Fruit fly (Drosophila melanogaster) whole organism, prepupa: ENCODE measurements around the gene CG31482.

Source experiments
- CG10631 ChIP-seq: fragments of 200-800 bp; sonication (Bioruptor generic); optimal IDR thresholded peaks from 2 replicates; lab custom pipeline; 2016; ENCODE audit warnings: missing biosample characterization, missing genetic modification characterization
- CG11902 ChIP-seq: fragments of 200-800 bp; sonication (Bioruptor generic); optimal IDR thresholded peaks from 3 replicates; lab custom pipeline; 2016; ENCODE audit warnings: missing biosample characterization, missing genetic modification characterization
- CG15336 ChIP-seq: fragments of 200-800 bp; sonication (Bioruptor generic); IDR thresholded peaks from 2 replicates; pipeline ENCODE4 v1.3.6; 2022; ENCODE audit warnings: missing biosample characterization, missing genetic modification characterization
- CG1621 ChIP-seq: fragments of 200-800 bp; sonication (Bioruptor generic); optimal IDR thresholded peaks from 3 replicates; lab custom pipeline; 2018; ENCODE audit warnings: missing biosample characterization, mild to moderate bottlenecking, missing genetic modification characterization
- CG3032 ChIP-seq: fragments of 200-800 bp; optimal IDR thresholded peaks from 2 replicates; lab custom pipeline; 2019; ENCODE audit warnings: missing biosample characterization, mild to moderate bottlenecking, missing genetic modification characterization, moderate library complexity
- CG34406 ChIP-seq: fragments of 200-800 bp; sonication (Bioruptor generic); optimal IDR thresholded peaks from 3 replicates; lab custom pipeline; 2016; ENCODE audit warnings: missing biosample characterization, missing genetic modification characterization
- CG6163 ChIP-seq: fragments of 200-800 bp; sonication (Bioruptor generic); IDR thresholded peaks from 3 replicates; pipeline ENCODE4 v1.3.6; 2022; ENCODE audit warnings: missing biosample characterization, missing genetic modification characterization
- CG6276 ChIP-seq: fragments of 200-800 bp; sonication (Bioruptor generic); optimal IDR thresholded peaks from 2 replicates; lab custom pipeline; 2017; ENCODE audit warnings: missing biosample characterization, mild to moderate bottlenecking, missing genetic modification characterization
- CG6792 ChIP-seq: fragments of 200-800 bp; sonication (Bioruptor generic); optimal IDR thresholded peaks from 3 replicates; lab custom pipeline; 2016; ENCODE audit warnings: missing biosample characterization, missing genetic modification characterization
- CG6808 ChIP-seq: fragments of 200-800 bp; sonication (Bioruptor generic); optimal IDR thresholded peaks from 3 replicates; lab custom pipeline; 2017; ENCODE audit warnings: missing biosample characterization, missing genetic modification characterization, mild to moderate bottlenecking, moderate library complexity, missing genetic modification reagents
- CG6854 ChIP-seq: fragments of 200-800 bp; sonication (Bioruptor generic); optimal IDR thresholded peaks from 2 replicates; lab custom pipeline; 2017; ENCODE audit warnings: missing biosample characterization, mild to moderate bottlenecking, missing genetic modification characterization
- CG7368 ChIP-seq: fragments of 200-800 bp; sonication (Bioruptor generic); optimal IDR thresholded peaks from 3 replicates; lab custom pipeline; 2016; ENCODE audit warnings: missing biosample characterization, missing genetic modification characterization
- CG8119 ChIP-seq: fragments of 200-800 bp; sonication (Bioruptor generic); IDR thresholded peaks from 3 replicates; pipeline ENCODE4 v1.3.6; 2022; ENCODE audit warnings: missing biosample characterization, missing genetic modification characterization
- CG9139 ChIP-seq: fragments of 200-800 bp; sonication (Bioruptor generic); optimal IDR thresholded peaks from 3 replicates; lab custom pipeline; 2017; ENCODE audit warnings: missing biosample characterization, mild to moderate bottlenecking, missing genetic modification characterization
- Eip93F ChIP-seq: fragments of 200-800 bp; sonication (Bioruptor generic); optimal IDR thresholded peaks from 2 replicates; lab custom pipeline; 2016; ENCODE audit warnings: missing biosample characterization, mild to moderate bottlenecking, missing genetic modification characterization
- Smox ChIP-seq: fragments of 200-800 bp; sonication (Bioruptor generic); optimal IDR thresholded peaks from 3 replicates; lab custom pipeline; 2016; ENCODE audit warnings: missing biosample characterization, missing genetic modification characterization
- Sox102F ChIP-seq: fragments of 200-800 bp; sonication (Bioruptor generic); optimal IDR thresholded peaks from 2 replicates; lab custom pipeline; 2016; ENCODE audit warnings: missing biosample characterization, mild to moderate bottlenecking, missing genetic modification characterization
- Sox14 ChIP-seq: fragments of 200-800 bp; sonication (Bioruptor generic); optimal IDR thresholded peaks from 3 replicates; lab custom pipeline; 2016; ENCODE audit warnings: missing biosample characterization, missing genetic modification characterization
- Sox15 ChIP-seq: fragments of 200-800 bp; sonication (Bioruptor generic); optimal IDR thresholded peaks from 3 replicates; lab custom pipeline; 2016; ENCODE audit warnings: missing biosample characterization, missing genetic modification characterization
- acj6 ChIP-seq: fragments of 200-800 bp; sonication (Bioruptor generic); optimal IDR thresholded peaks from 3 replicates; lab custom pipeline; 2016; ENCODE audit warnings: missing biosample characterization, missing genetic modification characterization
- cyc ChIP-seq: fragments of 200-800 bp; sonication (Bioruptor generic); optimal IDR thresholded peaks from 3 replicates; lab custom pipeline; 2016; ENCODE audit warnings: missing biosample characterization, missing genetic modification characterization
- dac ChIP-seq: fragments of 200-800 bp; sonication (Bioruptor generic); optimal IDR thresholded peaks from 2 replicates; lab custom pipeline; 2017; ENCODE audit warnings: missing biosample characterization, mild to moderate bottlenecking, missing genetic modification characterization
- fd59A ChIP-seq: fragments of 200-800 bp; sonication (Bioruptor generic); optimal IDR thresholded peaks from 2 replicates; lab custom pipeline; 2017; ENCODE audit warnings: missing biosample characterization, mild to moderate bottlenecking, missing genetic modification characterization, missing genetic modification reagents
- fkh ChIP-seq: fragments of 200-800 bp; sonication (Bioruptor generic); optimal IDR thresholded peaks from 3 replicates; lab custom pipeline; 2017; ENCODE audit warnings: missing biosample characterization, mild to moderate bottlenecking, missing genetic modification characterization, moderate library complexity
- lz ChIP-seq: fragments of 200-800 bp; sonication (Bioruptor generic); optimal IDR thresholded peaks from 3 replicates; lab custom pipeline; 2016; ENCODE audit warnings: missing biosample characterization, missing genetic modification characterization
- pdm3 ChIP-seq: fragments of 200-800 bp; sonication (Bioruptor generic); optimal IDR thresholded peaks from 3 replicates; lab custom pipeline; 2016; ENCODE audit warnings: missing biosample characterization, missing genetic modification characterization
- salr ChIP-seq, 2 experiments: fragments of 200-800 bp; sonication (Bioruptor generic); optimal IDR thresholded peaks; 3 replicates each; lab custom pipeline; 2016 to 2018; ENCODE audit warnings: missing biosample characterization in 2 of 2, missing genetic modification characterization in 2 of 2, mild to moderate bottlenecking in 1 of 2
- spab ChIP-seq: fragments of 200-800 bp; sonication (Bioruptor generic); optimal IDR thresholded peaks from 2 replicates; lab custom pipeline; 2017; ENCODE audit warnings: missing biosample characterization, mild to moderate bottlenecking, missing genetic modification characterization, missing genetic modification reagents
- ss ChIP-seq, 2 experiments: fragments of 200-800 bp; sonication (Bioruptor generic); optimal IDR thresholded peaks; 2 replicates in 1 of 2; 3 replicates in 1 of 2; lab custom pipeline; 2017 to 2018; ENCODE audit warnings: mild to moderate bottlenecking in 2 of 2, missing biosample characterization in 2 of 2, missing genetic modification characterization in 2 of 2, moderate library complexity in 1 of 2
- topi ChIP-seq: fragments of 200-800 bp; sonication (Bioruptor generic); optimal IDR thresholded peaks from 3 replicates; lab custom pipeline; 2016; ENCODE audit warnings: missing biosample characterization, missing genetic modification characterization
- vri ChIP-seq: fragments of 200-800 bp; sonication (Bioruptor generic); optimal IDR thresholded peaks from 3 replicates; lab custom pipeline; 2016; ENCODE audit warnings: missing biosample characterization, mild to moderate bottlenecking, missing genetic modification characterization

The CG31482 gene

dm6 chr3R:6600942-6601341, at the start of gene CG31482:
Gene CG31482, plus strand, starts transcription at chr3R:6601242.
- no peak for TF ChIP-seq CG6276 (GFP tag; lab: Kevin White, UChicago)
- no peak for TF ChIP-seq CG15336 (GFP tag; lab: Robert Waterston, UW)
- TF ChIP-seq salr (GFP tag; optimal IDR thresholded peaks at IDR 0.05; lab: Kevin White, UChicago): no peak
- TF ChIP-seq CG3032: no peak
- no peak for TF ChIP-seq dac (GFP tag; lab: Kevin White, UChicago)
- no peak for TF ChIP-seq CG6854 (GFP tag; lab: Kevin White, UChicago)
- TF ChIP-seq Sox15 (GFP tag; lab: Kevin White, UChicago): no peak
- TF ChIP-seq spab (GFP tag; lab: Kevin White, UChicago): no peak

dm6 chr3R:6560251-6560650, 40.8 kb upstream of the CG31482 start, which contains the start of gene CG1137:
Gene CG1137, minus strand, starts transcription at chr3R:6560351.
- no peak for TF ChIP-seq Smox (GFP tag; lab: Kevin White, UChicago)
- no peak for TF ChIP-seq spab (GFP tag; lab: Kevin White, UChicago)
- TF ChIP-seq pdm3 (GFP tag; lab: Kevin White, UChicago): no peak
- no peak for TF ChIP-seq CG9139
- TF ChIP-seq CG6808 (GFP tag; lab: Kevin White, UChicago): no peak

dm6 chr3R:6568835-6569234, 32.2 kb upstream of the CG31482 start:
- TF ChIP-seq CG6276 (GFP tag; lab: Kevin White, UChicago) (no peak), CG8119 (no peak), Sox14 (no peak), topi (GFP tag; lab: Kevin White, UChicago) (no peak), spab (GFP tag; lab: Kevin White, UChicago) (no peak), salr (GFP tag; optimal IDR thresholded peaks at IDR 0.05; lab: Kevin White, UChicago) (no peak), CG9139 (no peak), CG7368 (no peak), fkh (GFP tag; lab: Kevin White, UChicago) (no peak), lz (GFP tag; lab: Kevin White, UChicago) (no peak), vri (GFP tag; lab: Kevin White, UChicago) (no peak), cyc (GFP tag; lab: Kevin White, UChicago) (no peak), CG6163 (no peak)

dm6 chr3R:6580484-6580883, 20.6 kb upstream of the CG31482 start, which contains the start of gene CG2336:
Gene CG2336, plus strand, starts transcription at chr3R:6580784.
- TF ChIP-seq CG10631: no peak
- no peak for TF ChIP-seq CG34406 (GFP tag; lab: Kevin White, UChicago)
- TF ChIP-seq fd59A (GFP tag; lab: Kevin White, UChicago): no peak
- no peak for TF ChIP-seq acj6 (GFP tag; lab: Kevin White, UChicago)
- no peak for TF ChIP-seq CG11902 (GFP tag; lab: Kevin White, UChicago)
- no peak for TF ChIP-seq Sox102F (GFP tag; lab: Kevin White, UChicago)
- no peak for TF ChIP-seq Sox14
- no peak for TF ChIP-seq CG1621 (tag; lab: Kevin White, UChicago)
- no peak for TF ChIP-seq Eip93F (GFP tag; lab: Kevin White, UChicago)
- no peak for TF ChIP-seq CG8119
- TF ChIP-seq, all 60 proteins: peak for 0

dm6 chr3R:6593068-6593567, 7.9 kb upstream of the CG31482 start, which contains the start of gene dpr11:
Gene dpr11, minus strand, starts transcription at chr3R:6593330.
- TF ChIP-seq CG9139: no peak

- no peak for TF ChIP-seq CG6792
- TF ChIP-seq CG6163: no peak
- TF ChIP-seq CG9139: no peak
- no peak for TF ChIP-seq Sox15 (GFP tag; lab: Kevin White, UChicago)
- TF ChIP-seq ss (GFP tag; optimal IDR thresholded peaks at IDR 0.05; lab: Kevin White, UChicago): no peak
- no peak for TF ChIP-seq lz (GFP tag; lab: Kevin White, UChicago)
Observed at dm6 chr3R:6597922-6598321, 3.1 kb upstream of the CG31482 start, which contains the start of gene CG1138. Gene CG1138, minus strand, starts transcription at chr3R:6598022.
